Worm (Caenorhabditis elegans) whole organism, L4 larva: ENCODE data around the gene ZC21.10.

Source experiments
- D1046.2 ChIP-seq: fragments of 200-800 bp; sonication (Bioruptor generic); IDR thresholded peaks from 2 replicates; pipeline ENCODE4 v1.3.6; 2022; ENCODE audit warnings: missing genetic modification characterization, missing compliant biosample characterization
- F26F4.8 ChIP-seq: fragments of 200-800 bp; sonication (Bioruptor generic); conservative IDR thresholded peaks from 2 replicates; pipeline ENCODE4 v1.3.6; 2022; ENCODE audit warnings: missing genetic modification characterization, missing compliant biosample characterization
- Y105C5A.15 ChIP-seq: fragments of 200-800 bp; sonication (Bioruptor generic); IDR thresholded peaks from 2 replicates; pipeline ENCODE4 v1.3.6; 2022; ENCODE audit warnings: missing genetic modification characterization, missing compliant biosample characterization
- Y48G9A.11 ChIP-seq: fragments of 200-800 bp; sonication (Bioruptor generic); IDR thresholded peaks from 2 replicates; pipeline ENCODE4 v1.3.6; 2022; ENCODE audit warnings: missing genetic modification reagents, missing genetic modification characterization, missing compliant biosample characterization
- Y75B8A.6 ChIP-seq: fragments of 200-800 bp; sonication (Bioruptor generic); IDR thresholded peaks from 2 replicates; pipeline ENCODE4 v1.3.6; 2022; ENCODE audit warnings: missing genetic modification reagents, missing genetic modification characterization, missing compliant biosample characterization
- ZK337.2 ChIP-seq: fragments of 200-800 bp; sonication (Bioruptor generic); IDR thresholded peaks from 2 replicates; pipeline ENCODE4 v1.3.6; 2022; ENCODE audit warnings: missing genetic modification reagents, missing genetic modification characterization, missing compliant biosample characterization
- ZK546.5 ChIP-seq, 2 experiments: sonication (generic microtip); optimal IDR thresholded peaks; 2 replicates each; lab custom pipeline; 2017; ENCODE audit warnings: missing biosample characterization in 2 of 2, missing genetic modification characterization in 2 of 2
- aha-1 ChIP-seq: fragments of 150-350 bp; peaks from one replicate; lab custom pipeline; 2014; ENCODE audit warnings: missing biosample characterization, missing genetic modification characterization
- aly-2 ChIP-seq: sonication (generic microtip); optimal IDR thresholded peaks from 2 replicates; lab custom pipeline; 2018; ENCODE audit warnings: missing biosample characterization, missing genetic modification characterization
- arid-1 ChIP-seq: fragments of 200-800 bp; sonication (Bioruptor generic); conservative IDR thresholded peaks from 2 replicates; pipeline ENCODE4 v1.3.6; 2022; ENCODE audit warnings: missing genetic modification reagents, missing genetic modification characterization, missing compliant biosample characterization
- ceh-28 ChIP-seq: fragments of 150-350 bp; optimal IDR thresholded peaks from 2 replicates; lab custom pipeline; 2014; ENCODE audit warnings: missing biosample characterization, missing genetic modification reagents, missing genetic modification characterization
- ces-1 ChIP-seq: fragments of 150-350 bp; sonication (generic microtip); optimal IDR thresholded peaks from 4 replicates; lab custom pipeline; 2014; ENCODE audit warnings: missing biosample characterization, missing genetic modification reagents, missing genetic modification characterization
- cey-2 ChIP-seq: sonication (generic microtip); optimal IDR thresholded peaks from 3 replicates; lab custom pipeline; 2017; ENCODE audit warnings: missing genetic modification characterization, mild to moderate bottlenecking, missing compliant biosample characterization, antibody characterized with exemption, borderline replicate concordance; ENCODE audit not compliant: insufficient read depth
- ctbp-1 ChIP-seq: fragments of 200-800 bp; sonication (Bioruptor generic); IDR thresholded peaks from 2 replicates; pipeline ENCODE4 v1.3.6; 2022; ENCODE audit warnings: missing genetic modification reagents, missing genetic modification characterization, missing compliant biosample characterization
- daf-16 ChIP-seq, 3 experiments: sonication (generic microtip); optimal IDR thresholded peaks; 2 replicates each; lab custom pipeline; 2016 to 2017; ENCODE audit warnings: missing genetic modification characterization in 3 of 3, missing genetic modification reagents in 3 of 3, mild to moderate bottlenecking in 2 of 3, missing compliant biosample characterization in 2 of 3, missing biosample characterization in 1 of 3, moderate library complexity in 1 of 3
- dmd-8 ChIP-seq: fragments of 200-800 bp; sonication (Bioruptor generic); IDR thresholded peaks from 2 replicates; pipeline ENCODE4 v1.3.6; 2022; ENCODE audit warnings: missing genetic modification characterization, missing compliant biosample characterization
- fkh-10 ChIP-seq: fragments of 150-350 bp; optimal IDR thresholded peaks from 2 replicates; lab custom pipeline; 2014; ENCODE audit warnings: missing biosample characterization, missing genetic modification reagents, missing genetic modification characterization
- fos-1 ChIP-seq: fragments of 150-350 bp; optimal IDR thresholded peaks from 2 replicates; lab custom pipeline; 2014; ENCODE audit warnings: missing biosample characterization, missing genetic modification characterization
- hif-1 ChIP-seq, 2 experiments: sonication (generic microtip); optimal IDR thresholded peaks; 2 replicates each; lab custom pipeline; 2016 to 2017; ENCODE audit warnings: missing compliant biosample characterization in 2 of 2, missing genetic modification characterization in 2 of 2, missing genetic modification reagents in 2 of 2, missing genotype in 2 of 2, mild to moderate bottlenecking in 1 of 2
- hlh-30 ChIP-seq: sonication (generic microtip); optimal IDR thresholded peaks from 2 replicates; lab custom pipeline; 2017; ENCODE audit warnings: antibody characterized with exemption, mild to moderate bottlenecking, missing genetic modification characterization, missing compliant biosample characterization; ENCODE audit not compliant: insufficient read depth
- lsy-2 ChIP-seq, 2 experiments: fragments of 150-350 bp in 1 of 2; sonication (generic microtip) in 1 of 2; optimal IDR thresholded peaks; 2 replicates each; lab custom pipeline; 2014 to 2017; ENCODE audit warnings: missing biosample characterization in 2 of 2, missing genetic modification characterization in 2 of 2
- madf-5 ChIP-seq, 2 experiments: fragments of 200-800 bp; sonication (Bioruptor generic); IDR thresholded peaks; 2 replicates each; pipeline ENCODE4 v1.3.6; 2022; ENCODE audit warnings: missing compliant biosample characterization in 2 of 2, missing genetic modification characterization in 2 of 2
- madf-9 ChIP-seq: fragments of 200-800 bp; sonication (Bioruptor generic); conservative IDR thresholded peaks from 2 replicates; pipeline ENCODE4 v1.3.6; 2022; ENCODE audit warnings: missing genetic modification reagents, missing genetic modification characterization, missing compliant biosample characterization
- mdt-29 ChIP-seq: fragments of 200-800 bp; sonication (Bioruptor generic); IDR thresholded peaks from 2 replicates; pipeline ENCODE4 v1.3.6; 2022; ENCODE audit warnings: missing genetic modification reagents, missing genetic modification characterization, missing compliant biosample characterization
- nhr-102 ChIP-seq: sonication (generic microtip); optimal IDR thresholded peaks from 2 replicates; lab custom pipeline; 2016; ENCODE audit warnings: mild to moderate bottlenecking, missing genetic modification characterization, moderate library complexity, missing compliant biosample characterization
- nhr-25 ChIP-seq: sonication (generic microtip); optimal IDR thresholded peaks from 2 replicates; lab custom pipeline; 2017; ENCODE audit warnings: missing genetic modification characterization, mild to moderate bottlenecking, missing compliant biosample characterization, antibody characterized with exemption, moderate library complexity, borderline replicate concordance; ENCODE audit not compliant: insufficient read depth
- nhr-41 ChIP-seq: fragments of 200-800 bp; sonication (Bioruptor generic); IDR thresholded peaks from 2 replicates; pipeline ENCODE4 v1.3.6; 2022; ENCODE audit warnings: missing genetic modification reagents, missing genetic modification characterization, missing compliant biosample characterization
- nhr-42 ChIP-seq: fragments of 200-800 bp; sonication (Bioruptor generic); IDR thresholded peaks from 2 replicates; pipeline ENCODE4 v1.3.6; 2022; ENCODE audit warnings: missing genetic modification characterization, missing compliant biosample characterization
- nhr-76 ChIP-seq: fragments of 150-350 bp; optimal IDR thresholded peaks from 2 replicates; lab custom pipeline; 2014; ENCODE audit warnings: missing biosample characterization, missing genetic modification characterization
- php-3 ChIP-seq: fragments of 200-800 bp; sonication (Bioruptor generic); IDR thresholded peaks from 2 replicates; pipeline ENCODE4 v1.3.6; 2022; ENCODE audit warnings: missing genetic modification reagents, missing genetic modification characterization, missing compliant biosample characterization
- pqm-1 ChIP-seq: sonication (generic microtip); optimal IDR thresholded peaks from 2 replicates; lab custom pipeline; 2017; ENCODE audit warnings: missing biosample characterization, missing genetic modification characterization
- rbr-2 ChIP-seq: sonication (generic microtip); optimal IDR thresholded peaks from 2 replicates; lab custom pipeline; 2016; ENCODE audit warnings: missing genotype, missing genetic modification characterization, missing compliant biosample characterization
- saeg-2 ChIP-seq: fragments of 200-800 bp; sonication (Bioruptor generic); IDR thresholded peaks from 2 replicates; pipeline ENCODE4 v1.3.6; 2022; ENCODE audit warnings: missing genetic modification reagents, missing genetic modification characterization, missing compliant biosample characterization
- unc-62 ChIP-seq, 3 experiments: fragments of 150-350 bp in 1 of 3; sonication (generic microtip); optimal IDR thresholded peaks in 2 of 3; peaks in 1 of 3; 1 replicate in 1 of 3; 2 replicates in 2 of 3; lab custom pipeline; 2014 to 2017; ENCODE audit warnings: missing biosample characterization in 3 of 3, missing genetic modification characterization in 3 of 3, missing genetic modification reagents in 3 of 3, missing genotype in 1 of 3
- ztf-11 ChIP-seq: fragments of 150-350 bp; optimal IDR thresholded peaks from 2 replicates; lab custom pipeline; 2014; ENCODE audit warnings: missing biosample characterization, missing genetic modification characterization

The ZC21.10 gene

ce11 chrIII:8529002-8529401, 870 bp upstream of the ZC21.10 start (continued):
- no peak for TF ChIP-seq fos-1 (tag; lab: Kevin White, UChicago)
- TF ChIP-seq saeg-2 (GFP tag; lab: Robert Waterston, UW), result no peak
- TF ChIP-seq ces-1 (GFP tag; lab: Kevin White, UChicago), result no peak
- TF ChIP-seq ZK337.2 (GFP tag; lab: Robert Waterston, UW), result 0 out of 2 replicates have a peak, but pooled peaks have one; percentile 34
- TF ChIP-seq hlh-30, result peak; percentile 16
- peak in 1 of 2 experiments; percentile 55 for TF ChIP-seq hif-1 (tag; optimal IDR thresholded peaks at IDR 0.05; lab: Kevin White, UChicago)
- TF ChIP-seq cey-2, result no peak
- no peak for TF ChIP-seq ztf-11 (tag; lab: Kevin White, UChicago)
- TF ChIP-seq pqm-1, result no peak
- no peak for TF ChIP-seq nhr-102

- TF ChIP-seq fkh-10 (GFP tag; lab: Kevin White, UChicago) (peak; percentile 62), php-3 (GFP tag; lab: Robert Waterston, UW) (no peak), ctbp-1 (GFP tag; lab: Robert Waterston, UW) (peak; percentile 59; the same call in 1 of the 2 replicates), nhr-76 (no peak)
Measured at ce11 chrIII:8533900-8534299, 4.0 kb downstream of the ZC21.10 start.

- TF ChIP-seq daf-16 (GFP tag; optimal IDR thresholded peaks at IDR 0.05; lab: Kevin White, UChicago) (peak in 1 of 2 experiments; percentile 96), daf-16 (tag; optimal IDR thresholded peaks at IDR 0.05; lab: Kevin White, UChicago) (no peak), aha-1 (tag; lab: Kevin White, UChicago) (peak; percentile 75), mdt-29 (GFP tag; lab: Robert Waterston, UW) (no peak), nhr-25 (tag; lab: Kevin White, UChicago) (no peak), lsy-2 (tag; optimal IDR thresholded peaks at IDR 0.05; lab: Kevin White, UChicago) (no peak), dmd-8 (no peak), hlh-30 (no peak), ceh-28 (tag; lab: Kevin White, UChicago) (no peak), pqm-1 (no peak), unc-62 (GFP tag; optimal IDR thresholded peaks at IDR 0.05 in 1 of 2; lab: Kevin White, UChicago) (peak in 1 of 2 experiments; percentile 86), unc-62 (tag; optimal IDR thresholded peaks at IDR 0.05; lab: Kevin White, UChicago) (no peak), aly-2 (no peak)
Measured at ce11 chrIII:8534647-8535181, 4.8 kb downstream of the ZC21.10 start, which contains the start of gene trp-1. Gene trp-1 (plus strand): TSS chrIII:8535131.

ce11 chrIII:8535445-8535844, 5.6 kb downstream of the ZC21.10 start:
- TF ChIP-seq Y105C5A.15, result no peak
- TF ChIP-seq nhr-42 (GFP tag; lab: Robert Waterston, UW), result no peak
- TF ChIP-seq ZK546.5 (tag; optimal IDR thresholded peaks at IDR 0.05; lab: Kevin White, UChicago), result no peak
- TF ChIP-seq madf-9 (GFP tag; lab: Robert Waterston, UW), result no peak
- TF ChIP-seq rbr-2 (tag; lab: Kevin White, UChicago), result no peak
- no peak for TF ChIP-seq Y75B8A.6 (GFP tag; lab: Robert Waterston, UW)

ce11 chrIII:8541028-8541427, 11.2 kb downstream of the ZC21.10 start:
- 0 out of 2 replicates have a peak, but pooled peaks have one; percentile 31 for TF ChIP-seq D1046.2
- 0 out of 4 replicates have a peak, but pooled peaks of 1 of the 2 experiments have one; percentile 37 for TF ChIP-seq madf-5 (GFP tag; IDR thresholded peaks at IDR 0.05; lab: Robert Waterston, UW)
- TF ChIP-seq Y105C5A.15, result peak; percentile 82; the same call in 1 of the 2 replicates
- TF ChIP-seq nhr-41 (GFP tag; lab: Robert Waterston, UW), result 0 out of 2 replicates have a peak, but pooled peaks have one; percentile 10
- TF ChIP-seq madf-9 (GFP tag; lab: Robert Waterston, UW), result peak; percentile 60
- TF ChIP-seq Y48G9A.11 (GFP tag; lab: Robert Waterston, UW), result peak; percentile 35; the same call in 1 of the 2 replicates
- TF ChIP-seq F26F4.8 (GFP tag; lab: Robert Waterston, UW), result peak; percentile 62; the same call in 1 of the 2 replicates
- 0 out of 2 replicates have a peak, but pooled peaks have one; percentile 54 for TF ChIP-seq arid-1 (GFP tag; lab: Robert Waterston, UW)
- TF ChIP-seq, all 104 proteins: peak for 8; not testable (repeated sequence) for 96
